Worm (Caenorhabditis elegans): ENCODE results near the gene clp-4.

The clp-4 gene

DNA sequence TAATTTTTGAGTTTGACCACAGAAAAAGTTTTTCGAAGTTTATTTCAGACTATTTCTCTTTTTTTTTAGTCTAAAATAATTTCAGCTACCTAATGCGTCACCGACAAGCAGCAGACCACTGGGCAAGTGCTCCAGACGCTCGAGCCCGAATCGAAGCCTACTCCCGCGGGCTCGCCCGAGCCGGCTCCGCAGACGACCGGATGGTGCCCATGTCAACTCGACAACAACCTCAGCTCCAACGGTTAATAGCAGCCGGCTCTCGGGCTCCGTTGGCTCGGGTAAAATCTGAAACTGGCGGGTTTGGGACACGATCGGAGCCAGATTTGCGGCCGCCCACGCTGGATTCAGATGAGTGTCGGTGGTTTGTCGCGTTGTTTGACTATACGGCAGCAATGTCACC is 15.1 kb downstream of the clp-4 start:
- TF ChIP-seq ztf-1 (GFP tag; conservative IDR thresholded peaks at IDR 0.05) (no peak), elt-3 (tag; optimal IDR thresholded peaks at IDR 0.05) (no peak), ceh-16 (tag; optimal IDR thresholded peaks at IDR 0.05) (no peak), sma-3 (GFP tag; optimal IDR thresholded peaks at IDR 0.05) (no peak), peb-1 (tag; optimal IDR thresholded peaks at IDR 0.05) (no peak), snpc-4 (tag; optimal IDR thresholded peaks at IDR 0.05) (no peak), nhr-77 (tag; optimal IDR thresholded peaks at IDR 0.05) (no peak), nhr-237 (tag; optimal IDR thresholded peaks at IDR 0.05) (no peak)

DNA sequence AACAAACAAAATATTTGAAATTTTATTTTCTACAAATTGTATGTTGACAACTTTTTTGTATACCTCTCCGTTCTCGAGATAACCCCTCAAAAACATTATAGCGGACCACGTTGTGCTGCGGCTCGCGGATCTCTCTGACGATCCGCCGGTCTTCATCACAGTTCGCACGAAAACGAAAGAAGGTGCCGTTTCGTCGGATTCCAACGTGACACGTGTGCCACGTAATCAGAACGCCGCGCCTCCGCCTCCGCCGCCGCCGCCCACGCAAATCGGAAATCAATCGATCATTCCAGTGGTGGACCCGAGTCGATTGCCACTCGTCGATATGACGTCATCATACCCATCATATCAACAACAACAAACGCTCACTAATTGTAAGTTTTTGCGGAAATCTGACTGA is 18.7 kb downstream of the clp-4 start:
- no peak for TF ChIP-seq nhr-129 (tag; optimal IDR thresholded peaks at IDR 0.05)
- TF ChIP-seq ceh-82 (tag; optimal IDR thresholded peaks at IDR 0.05), result no peak
- no peak for TF ChIP-seq dmd-4 (tag; optimal IDR thresholded peaks at IDR 0.05)
- no peak for TF ChIP-seq elt-1 (tag; optimal IDR thresholded peaks at IDR 0.05)
- TF ChIP-seq crh-2 (tag; optimal IDR thresholded peaks at IDR 0.05), result no peak
- no peak for TF ChIP-seq ceh-16 (tag; optimal IDR thresholded peaks at IDR 0.05)
- TF ChIP-seq sma-9 (GFP tag; optimal IDR thresholded peaks at IDR 0.05), result no peak
- TF ChIP-seq sma-9 (tag; optimal IDR thresholded peaks at IDR 0.05), result no peak
- no peak for TF ChIP-seq sem-4 (tag; optimal IDR thresholded peaks at IDR 0.05)
- TF ChIP-seq unc-62 (GFP tag; optimal IDR thresholded peaks at IDR 0.05), result no peak

DNA sequence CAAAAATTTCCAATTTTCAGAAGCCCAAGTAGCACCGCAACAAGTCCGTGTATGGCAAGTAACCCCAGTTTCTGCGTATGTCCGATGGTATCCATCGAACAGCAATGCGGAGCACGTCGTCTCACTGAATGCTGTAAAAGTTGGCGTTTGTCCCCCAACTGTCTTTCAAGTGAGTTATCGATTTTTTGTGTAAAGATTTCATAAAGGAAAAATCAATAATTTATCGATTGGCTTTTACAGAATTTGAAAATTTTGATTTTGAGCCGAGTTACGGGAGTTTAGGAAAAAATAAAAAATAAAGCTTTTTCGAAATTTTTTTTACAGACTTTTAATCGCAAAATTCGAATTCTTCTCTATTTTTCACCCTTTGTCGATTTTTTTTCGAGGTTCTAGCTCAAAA is 24.0 kb downstream of the clp-4 start:
- no peak for TF ChIP-seq snpc-4 (tag; optimal IDR thresholded peaks at IDR 0.05)
- no peak for TF ChIP-seq nhr-21 (tag; optimal IDR thresholded peaks at IDR 0.05)
- no peak for TF ChIP-seq Y55F3AM.14 (GFP tag; optimal IDR thresholded peaks at IDR 0.05)
- no peak for TF ChIP-seq nhr-12 (tag; optimal IDR thresholded peaks at IDR 0.05)
- no peak for TF ChIP-seq nhr-23 (tag; optimal IDR thresholded peaks at IDR 0.05)
- TF ChIP-seq skn-1 (tag; optimal IDR thresholded peaks at IDR 0.05), result no peak
- TF ChIP-seq F13H6.1 (tag; optimal IDR thresholded peaks at IDR 0.05), result no peak
- no peak for TF ChIP-seq ama-1 (optimal IDR thresholded peaks at IDR 0.05)
- no peak for TF ChIP-seq nhr-6 (tag; optimal IDR thresholded peaks at IDR 0.05)
- TF ChIP-seq nhr-129 (tag; optimal IDR thresholded peaks at IDR 0.05), result no peak
- TF ChIP-seq ZK546.5 (tag; optimal IDR thresholded peaks at IDR 0.05), result no peak
- no peak for TF ChIP-seq lin-39 (tag; optimal IDR thresholded peaks at IDR 0.05)
- no peak for TF ChIP-seq ztf-4 (tag; optimal IDR thresholded peaks at IDR 0.05)
- no peak for TF ChIP-seq nhr-77 (tag; optimal IDR thresholded peaks at IDR 0.05)
- TF ChIP-seq C34F6.9 (tag; optimal IDR thresholded peaks at IDR 0.05), result no peak
- no peak for TF ChIP-seq elt-1 (tag; optimal IDR thresholded peaks at IDR 0.05)
- TF ChIP-seq nhr-25 (tag; optimal IDR thresholded peaks at IDR 0.05), result no peak
- no peak for TF ChIP-seq sma-9 (GFP tag; optimal IDR thresholded peaks at IDR 0.05)
- TF ChIP-seq sma-9 (tag; optimal IDR thresholded peaks at IDR 0.05), result no peak
- no peak for TF ChIP-seq dmd-4 (tag; optimal IDR thresholded peaks at IDR 0.05)
- TF ChIP-seq crh-2 (tag; optimal IDR thresholded peaks at IDR 0.05), result no peak

DNA sequence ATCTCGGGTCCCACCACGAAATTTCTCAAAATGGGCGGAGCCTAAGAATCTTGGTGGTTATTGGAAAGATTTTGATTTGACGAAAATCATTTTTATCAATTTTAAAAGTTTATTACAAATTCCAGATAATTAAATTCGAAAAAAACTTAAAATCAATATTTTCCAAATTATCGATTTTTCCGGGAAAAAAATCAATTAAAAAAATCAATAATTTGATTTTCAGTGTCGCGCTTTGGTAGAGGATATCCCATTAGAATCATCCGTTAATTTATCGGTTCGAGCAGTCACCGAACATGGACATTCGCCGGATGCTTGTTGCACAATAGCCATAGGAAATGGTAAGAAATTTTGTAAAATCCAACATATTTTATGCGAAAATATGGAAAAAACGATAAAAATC is 24.7 kb downstream of the clp-4 start:
- no peak for TF ChIP-seq elt-1 (tag; optimal IDR thresholded peaks at IDR 0.05)
- TF ChIP-seq unc-55 (GFP tag; optimal IDR thresholded peaks at IDR 0.05), result no peak
- no peak for TF ChIP-seq nhr-23 (tag; optimal IDR thresholded peaks at IDR 0.05)

DNA sequence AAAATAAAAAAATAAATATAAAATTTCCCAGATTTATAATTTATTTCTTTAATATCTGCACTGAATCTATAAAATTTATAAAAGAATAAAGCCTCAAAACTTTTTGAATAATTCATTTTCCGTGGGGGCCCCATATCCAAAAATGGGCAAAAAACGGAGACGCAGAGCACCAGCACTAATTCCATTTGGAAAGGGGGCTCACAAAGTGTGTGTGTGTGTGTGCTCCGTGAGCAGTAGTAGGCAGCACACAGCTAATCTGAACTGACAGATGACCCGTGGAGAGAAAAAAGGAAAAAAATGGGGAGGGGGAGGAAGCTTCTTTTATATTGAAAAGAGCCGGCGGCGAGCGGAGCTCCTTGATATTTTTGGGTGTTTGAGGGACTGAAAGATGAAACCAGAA is 26.2 kb downstream of the clp-4 start:
- TF ChIP-seq sma-3 (GFP tag; optimal IDR thresholded peaks at IDR 0.05) (no peak), skn-1 (tag; optimal IDR thresholded peaks at IDR 0.05) (no peak), lin-11 (tag; optimal IDR thresholded peaks at IDR 0.05) (no peak), zag-1 (tag; optimal IDR thresholded peaks at IDR 0.05) (no peak), sma-9 (GFP tag; optimal IDR thresholded peaks at IDR 0.05) (no peak), sma-9 (tag; optimal IDR thresholded peaks at IDR 0.05) (no peak), ama-1 (optimal IDR thresholded peaks at IDR 0.05) (no peak), ZK546.5 (tag; optimal IDR thresholded peaks at IDR 0.05) (no peak), nhr-12 (tag; optimal IDR thresholded peaks at IDR 0.05) (no peak), lsy-2 (tag; optimal IDR thresholded peaks at IDR 0.05) (no peak), egl-27 (tag; optimal IDR thresholded peaks at IDR 0.05) (no peak), Y55F3AM.14 (GFP tag; optimal IDR thresholded peaks at IDR 0.05) (no peak), ceh-82 (tag; optimal IDR thresholded peaks at IDR 0.05) (no peak), R02D3.7 (tag; optimal IDR thresholded peaks at IDR 0.05) (no peak), lin-13 (GFP tag; optimal IDR thresholded peaks at IDR 0.05) (no peak)

Data from whole organism, L2 larva.